Fruit fly (Drosophila melanogaster) whole organism, prepupa: Measurements from ENCODE around the gene CG15403.

Experiments used
- CG10631 ChIP-seq: fragments of 200-800 bp; sonication (Bioruptor generic); optimal IDR thresholded peaks from 2 replicates; lab custom pipeline; 2016; ENCODE audit warnings: missing biosample characterization, missing genetic modification characterization
- CG10669 ChIP-seq: fragments of 200-800 bp; sonication (Bioruptor generic); optimal IDR thresholded peaks from 3 replicates; lab custom pipeline; 2018; ENCODE audit warnings: missing biosample characterization, mild to moderate bottlenecking, missing genetic modification characterization, moderate library complexity
- CG11294 ChIP-seq: fragments of 200-800 bp; sonication (Bioruptor generic); IDR thresholded peaks from 2 replicates; pipeline ENCODE4 v1.3.6; 2022; ENCODE audit warnings: missing biosample characterization, missing genetic modification characterization
- CG11762 ChIP-seq: fragments of 200-800 bp; sonication (Bioruptor generic); optimal IDR thresholded peaks from 3 replicates; lab custom pipeline; 2016; ENCODE audit warnings: missing biosample characterization, missing genetic modification characterization; ENCODE audit not compliant: insufficient read depth
- CG15336 ChIP-seq: fragments of 200-800 bp; sonication (Bioruptor generic); IDR thresholded peaks from 2 replicates; pipeline ENCODE4 v1.3.6; 2022; ENCODE audit warnings: missing biosample characterization, missing genetic modification characterization
- CG1621 ChIP-seq: fragments of 200-800 bp; sonication (Bioruptor generic); optimal IDR thresholded peaks from 3 replicates; lab custom pipeline; 2018; ENCODE audit warnings: missing biosample characterization, mild to moderate bottlenecking, missing genetic modification characterization
- CG16779 ChIP-seq: fragments of 200-800 bp; sonication (Bioruptor generic); optimal IDR thresholded peaks from 3 replicates; lab custom pipeline; 2017; ENCODE audit warnings: missing biosample characterization, mild to moderate bottlenecking, missing genetic modification characterization
- CG3032 ChIP-seq: fragments of 200-800 bp; optimal IDR thresholded peaks from 2 replicates; lab custom pipeline; 2019; ENCODE audit warnings: missing biosample characterization, mild to moderate bottlenecking, missing genetic modification characterization, moderate library complexity
- CG31627 ChIP-seq: fragments of 200-800 bp; sonication (Bioruptor generic); optimal IDR thresholded peaks from 3 replicates; lab custom pipeline; 2016; ENCODE audit warnings: missing biosample characterization, missing genetic modification characterization
- CG32006 ChIP-seq: fragments of 200-800 bp; sonication (Bioruptor generic); optimal IDR thresholded peaks from 3 replicates; lab custom pipeline; 2017; ENCODE audit warnings: missing biosample characterization, mild to moderate bottlenecking, missing genetic modification characterization
- CG34406 ChIP-seq: fragments of 200-800 bp; sonication (Bioruptor generic); optimal IDR thresholded peaks from 3 replicates; lab custom pipeline; 2016; ENCODE audit warnings: missing biosample characterization, missing genetic modification characterization
- CG3919 ChIP-seq: fragments of 200-800 bp; sonication (Bioruptor generic); optimal IDR thresholded peaks from 3 replicates; lab custom pipeline; 2016; ENCODE audit warnings: missing biosample characterization, missing genetic modification characterization
- CG4318 ChIP-seq: fragments of 200-800 bp; sonication (Bioruptor generic); optimal IDR thresholded peaks from 3 replicates; lab custom pipeline; 2017; ENCODE audit warnings: missing biosample characterization, mild to moderate bottlenecking, missing genetic modification characterization
- CG6163 ChIP-seq: fragments of 200-800 bp; sonication (Bioruptor generic); IDR thresholded peaks from 3 replicates; pipeline ENCODE4 v1.3.6; 2022; ENCODE audit warnings: missing biosample characterization, missing genetic modification characterization
- CG6276 ChIP-seq: fragments of 200-800 bp; sonication (Bioruptor generic); optimal IDR thresholded peaks from 2 replicates; lab custom pipeline; 2017; ENCODE audit warnings: missing biosample characterization, mild to moderate bottlenecking, missing genetic modification characterization
- CG6792 ChIP-seq: fragments of 200-800 bp; sonication (Bioruptor generic); optimal IDR thresholded peaks from 3 replicates; lab custom pipeline; 2016; ENCODE audit warnings: missing biosample characterization, missing genetic modification characterization
- CG6808 ChIP-seq: fragments of 200-800 bp; sonication (Bioruptor generic); optimal IDR thresholded peaks from 3 replicates; lab custom pipeline; 2017; ENCODE audit warnings: missing biosample characterization, missing genetic modification characterization, mild to moderate bottlenecking, moderate library complexity, missing genetic modification reagents
- CG6854 ChIP-seq: fragments of 200-800 bp; sonication (Bioruptor generic); optimal IDR thresholded peaks from 2 replicates; lab custom pipeline; 2017; ENCODE audit warnings: missing biosample characterization, mild to moderate bottlenecking, missing genetic modification characterization
- CG7368 ChIP-seq: fragments of 200-800 bp; sonication (Bioruptor generic); optimal IDR thresholded peaks from 3 replicates; lab custom pipeline; 2016; ENCODE audit warnings: missing biosample characterization, missing genetic modification characterization
- CG8119 ChIP-seq: fragments of 200-800 bp; sonication (Bioruptor generic); IDR thresholded peaks from 3 replicates; pipeline ENCODE4 v1.3.6; 2022; ENCODE audit warnings: missing biosample characterization, missing genetic modification characterization
- CG8319 ChIP-seq: fragments of 200-800 bp; sonication (Bioruptor generic); optimal IDR thresholded peaks from 3 replicates; lab custom pipeline; 2016; ENCODE audit warnings: missing biosample characterization, missing genetic modification characterization
- CG8632 ChIP-seq: fragments of 200-800 bp; sonication (Bioruptor generic); optimal IDR thresholded peaks from 3 replicates; lab custom pipeline; 2016; ENCODE audit warnings: missing biosample characterization, missing genetic modification characterization
- CG9139 ChIP-seq: fragments of 200-800 bp; sonication (Bioruptor generic); optimal IDR thresholded peaks from 3 replicates; lab custom pipeline; 2017; ENCODE audit warnings: missing biosample characterization, mild to moderate bottlenecking, missing genetic modification characterization
- Eip75B ChIP-seq: fragments of 200-800 bp; sonication (Bioruptor generic); optimal IDR thresholded peaks from 3 replicates; lab custom pipeline; 2016; ENCODE audit warnings: missing biosample characterization, missing genetic modification characterization
- Eip78C ChIP-seq: fragments of 200-800 bp; sonication (Bioruptor generic); peaks from one replicate; lab custom pipeline; 2016; ENCODE audit warnings: missing biosample characterization, missing genetic modification characterization
- Eip93F ChIP-seq: fragments of 200-800 bp; sonication (Bioruptor generic); optimal IDR thresholded peaks from 2 replicates; lab custom pipeline; 2016; ENCODE audit warnings: missing biosample characterization, mild to moderate bottlenecking, missing genetic modification characterization
- Ets21C ChIP-seq: fragments of 200-800 bp; sonication (Bioruptor generic); optimal IDR thresholded peaks from 3 replicates; lab custom pipeline; 2016; ENCODE audit warnings: missing biosample characterization, missing genetic modification characterization
- Ets96B ChIP-seq: fragments of 200-800 bp; optimal IDR thresholded peaks from 2 replicates; lab custom pipeline; 2019; ENCODE audit warnings: missing biosample characterization, mild to moderate bottlenecking, missing genetic modification characterization, moderate library complexity
- Gug ChIP-seq: fragments of 200-800 bp; sonication (Bioruptor generic); IDR thresholded peaks from 2 replicates; pipeline ENCODE4 v1.3.6; 2022; ENCODE audit warnings: missing biosample characterization, missing genetic modification characterization
- Hr38 ChIP-seq: sonication (Bioruptor generic); optimal IDR thresholded peaks from 2 replicates; lab custom pipeline; 2016; ENCODE audit warnings: missing biosample characterization, missing genetic modification characterization
- Hr39 ChIP-seq: fragments of 200-800 bp; sonication (Bioruptor generic); optimal IDR thresholded peaks from 2 replicates; lab custom pipeline; 2016; ENCODE audit warnings: missing biosample characterization, missing genetic modification characterization
- Lpt ChIP-seq: fragments of 200-800 bp; sonication (Bioruptor generic); optimal IDR thresholded peaks from 3 replicates; lab custom pipeline; 2016; ENCODE audit warnings: missing biosample characterization, missing genetic modification characterization
- Met ChIP-seq: fragments of 200-800 bp; sonication (Bioruptor generic); optimal IDR thresholded peaks from 3 replicates; lab custom pipeline; 2016; ENCODE audit warnings: missing biosample characterization, missing genetic modification characterization
- OdsH ChIP-seq: fragments of 200-800 bp; sonication (Bioruptor generic); optimal IDR thresholded peaks from 3 replicates; lab custom pipeline; 2016; ENCODE audit warnings: missing biosample characterization, missing genetic modification characterization
- Smox ChIP-seq: fragments of 200-800 bp; sonication (Bioruptor generic); optimal IDR thresholded peaks from 3 replicates; lab custom pipeline; 2016; ENCODE audit warnings: missing biosample characterization, missing genetic modification characterization
- Sox14 ChIP-seq: fragments of 200-800 bp; sonication (Bioruptor generic); optimal IDR thresholded peaks from 3 replicates; lab custom pipeline; 2016; ENCODE audit warnings: missing biosample characterization, missing genetic modification characterization
- achi ChIP-seq: fragments of 200-800 bp; sonication (Bioruptor generic); optimal IDR thresholded peaks from 3 replicates; lab custom pipeline; 2016; ENCODE audit warnings: missing biosample characterization, missing genetic modification characterization
- cyc ChIP-seq: fragments of 200-800 bp; sonication (Bioruptor generic); optimal IDR thresholded peaks from 3 replicates; lab custom pipeline; 2016; ENCODE audit warnings: missing biosample characterization, missing genetic modification characterization
- dac ChIP-seq: fragments of 200-800 bp; sonication (Bioruptor generic); optimal IDR thresholded peaks from 2 replicates; lab custom pipeline; 2017; ENCODE audit warnings: missing biosample characterization, mild to moderate bottlenecking, missing genetic modification characterization
- dsx ChIP-seq: fragments of 200-800 bp; optimal IDR thresholded peaks from 3 replicates; lab custom pipeline; 2019; ENCODE audit warnings: missing biosample characterization, mild to moderate bottlenecking, missing genetic modification characterization, moderate library complexity; ENCODE audit not compliant: poor library complexity, severe bottlenecking
- eg ChIP-seq: fragments of 200-800 bp; sonication (Bioruptor generic); IDR thresholded peaks from 3 replicates; pipeline ENCODE4 v1.3.6; 2022; ENCODE audit warnings: missing biosample characterization, missing genetic modification characterization
- esn ChIP-seq: fragments of 200-800 bp; sonication (Bioruptor generic); optimal IDR thresholded peaks from 2 replicates; lab custom pipeline; 2016; ENCODE audit warnings: missing biosample characterization, mild to moderate bottlenecking, missing genetic modification characterization, moderate library complexity
- fd59A ChIP-seq: fragments of 200-800 bp; sonication (Bioruptor generic); optimal IDR thresholded peaks from 2 replicates; lab custom pipeline; 2017; ENCODE audit warnings: missing biosample characterization, mild to moderate bottlenecking, missing genetic modification characterization, missing genetic modification reagents
- fkh ChIP-seq: fragments of 200-800 bp; sonication (Bioruptor generic); optimal IDR thresholded peaks from 3 replicates; lab custom pipeline; 2017; ENCODE audit warnings: missing biosample characterization, mild to moderate bottlenecking, missing genetic modification characterization, moderate library complexity
- lz ChIP-seq: fragments of 200-800 bp; sonication (Bioruptor generic); optimal IDR thresholded peaks from 3 replicates; lab custom pipeline; 2016; ENCODE audit warnings: missing biosample characterization, missing genetic modification characterization
- net ChIP-seq: fragments of 200-800 bp; sonication (Bioruptor generic); optimal IDR thresholded peaks from 3 replicates; lab custom pipeline; 2016; ENCODE audit warnings: missing biosample characterization, missing genetic modification characterization
- salr ChIP-seq, 2 experiments: fragments of 200-800 bp; sonication (Bioruptor generic); optimal IDR thresholded peaks; 3 replicates each; lab custom pipeline; 2016 to 2018; ENCODE audit warnings: missing biosample characterization in 2 of 2, missing genetic modification characterization in 2 of 2, mild to moderate bottlenecking in 1 of 2
- spab ChIP-seq: fragments of 200-800 bp; sonication (Bioruptor generic); optimal IDR thresholded peaks from 2 replicates; lab custom pipeline; 2017; ENCODE audit warnings: missing biosample characterization, mild to moderate bottlenecking, missing genetic modification characterization, missing genetic modification reagents
- ss ChIP-seq, 2 experiments: fragments of 200-800 bp; sonication (Bioruptor generic); optimal IDR thresholded peaks; 2 replicates in 1 of 2; 3 replicates in 1 of 2; lab custom pipeline; 2017 to 2018; ENCODE audit warnings: mild to moderate bottlenecking in 2 of 2, missing biosample characterization in 2 of 2, missing genetic modification characterization in 2 of 2, moderate library complexity in 1 of 2
- svp ChIP-seq: fragments of 200-800 bp; sonication (Bioruptor generic); peaks from one replicate; lab custom pipeline; 2016; ENCODE audit warnings: missing biosample characterization, missing genetic modification characterization
- topi ChIP-seq: fragments of 200-800 bp; sonication (Bioruptor generic); optimal IDR thresholded peaks from 3 replicates; lab custom pipeline; 2016; ENCODE audit warnings: missing biosample characterization, missing genetic modification characterization
- vri ChIP-seq: fragments of 200-800 bp; sonication (Bioruptor generic); optimal IDR thresholded peaks from 3 replicates; lab custom pipeline; 2016; ENCODE audit warnings: missing biosample characterization, mild to moderate bottlenecking, missing genetic modification characterization

The CG15403 gene

DNA sequence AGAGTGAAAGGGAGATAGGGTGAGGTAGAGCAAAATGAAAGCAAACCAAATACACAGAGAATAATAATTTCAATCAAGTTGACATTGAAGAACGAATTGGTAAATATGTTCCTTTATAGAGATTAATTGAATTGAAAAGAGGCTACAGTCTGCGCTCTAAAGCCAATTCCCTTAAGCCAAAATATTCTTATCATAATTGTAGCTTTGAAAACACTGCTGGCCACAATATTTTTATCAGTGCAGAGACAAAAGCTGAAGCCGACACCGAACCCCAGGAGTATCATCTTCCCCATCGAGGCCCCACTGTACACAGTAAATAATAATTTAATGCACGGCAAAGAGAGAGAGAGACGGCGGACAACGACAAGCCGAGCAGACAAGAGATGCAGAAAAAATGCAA, 22.5 kb upstream of the CG15403 start:
- TF ChIP-seq svp (peak; percentile 93), spab (peak; percentile 66), Eip78C (GFP tag; lab: Kevin White, UChicago) (peak; percentile 92), cyc (GFP tag; lab: Kevin White, UChicago) (peak; percentile 83), CG16779 (tag; lab: Kevin White, UChicago) (peak; percentile 12), CG8632 (GFP tag; lab: Kevin White, UChicago) (peak; percentile 79), eg (GFP tag; lab: Robert Waterston, UW) (peak; percentile 84), net (GFP tag; lab: Kevin White, UChicago) (peak; percentile 69), CG6276 (GFP tag; lab: Kevin White, UChicago) (peak; percentile 80), CG32006 (GFP tag; lab: Kevin White, UChicago) (peak; percentile 93), OdsH (peak; percentile 63), Ets21C (GFP tag; lab: Kevin White, UChicago) (peak; percentile 30), CG11762 (GFP tag; lab: Kevin White, UChicago) (peak; percentile 60), esn (GFP tag; lab: Kevin White, UChicago) (peak; percentile 55), CG31627 (GFP tag; lab: Kevin White, UChicago) (peak; percentile 81), fkh (GFP tag; lab: Kevin White, UChicago) (no peak), CG3919 (peak; percentile 85), CG8119 (GFP tag; lab: Robert Waterston, UW) (peak; percentile 83), dac (GFP tag; lab: Kevin White, UChicago) (peak; percentile 31), CG15336 (GFP tag; lab: Robert Waterston, UW) (peak; percentile 89), CG6792 (peak; percentile 66), CG6854 (GFP tag; lab: Kevin White, UChicago) (no peak), Eip93F (GFP tag; lab: Kevin White, UChicago) (no peak), vri (GFP tag; lab: Kevin White, UChicago) (no peak), CG3032 (tag; lab: Kevin White, UChicago) (peak; percentile 77), CG1621 (tag; lab: Kevin White, UChicago) (no peak), Sox14 (GFP tag; lab: Kevin White, UChicago) (peak; percentile 68), fd59A (GFP tag; lab: Kevin White, UChicago) (peak; percentile 55), CG11294 (GFP tag; lab: Robert Waterston, UW) (peak; percentile 84), salr (GFP tag; optimal IDR thresholded peaks at IDR 0.05; lab: Kevin White, UChicago) (peak; percentile 53 to 75), Met (peak; percentile 82), CG6163 (peak; percentile 88), Smox (GFP tag; lab: Kevin White, UChicago) (peak; percentile 71), Hr39 (peak; percentile 82), CG34406 (GFP tag; lab: Kevin White, UChicago) (peak; percentile 79), CG10669 (GFP tag; lab: Kevin White, UChicago) (peak; percentile 78), CG10631 (GFP tag; lab: Kevin White, UChicago) (peak; percentile 79), Ets96B (tag; lab: Kevin White, UChicago) (peak; percentile 78), topi (peak; percentile 69), ss (GFP tag; optimal IDR thresholded peaks at IDR 0.05; lab: Kevin White, UChicago) (peak; percentile 49 to 69), CG9139 (GFP tag; lab: Kevin White, UChicago) (no peak), CG4318 (peak; percentile 85), CG8319 (GFP tag; lab: Kevin White, UChicago) (peak; percentile 69), Gug (GFP tag; lab: Robert Waterston, UW) (peak; percentile 88), CG7368 (GFP tag; lab: Kevin White, UChicago) (peak; percentile 80), Hr38 (no peak), dsx (GFP tag; lab: Kevin White, UChicago) (peak; percentile 67), Lpt (GFP tag; lab: Kevin White, UChicago) (peak; percentile 74), lz (GFP tag; lab: Kevin White, UChicago) (peak; percentile 71), achi (GFP tag; lab: Kevin White, UChicago) (peak; percentile 81), CG6808 (GFP tag; lab: Kevin White, UChicago) (peak; percentile 70), Eip75B (GFP tag; lab: Kevin White, UChicago) (peak; percentile 81)
